Worm (Caenorhabditis elegans): ENCODE data around the gene C46E10.3.

DNA sequence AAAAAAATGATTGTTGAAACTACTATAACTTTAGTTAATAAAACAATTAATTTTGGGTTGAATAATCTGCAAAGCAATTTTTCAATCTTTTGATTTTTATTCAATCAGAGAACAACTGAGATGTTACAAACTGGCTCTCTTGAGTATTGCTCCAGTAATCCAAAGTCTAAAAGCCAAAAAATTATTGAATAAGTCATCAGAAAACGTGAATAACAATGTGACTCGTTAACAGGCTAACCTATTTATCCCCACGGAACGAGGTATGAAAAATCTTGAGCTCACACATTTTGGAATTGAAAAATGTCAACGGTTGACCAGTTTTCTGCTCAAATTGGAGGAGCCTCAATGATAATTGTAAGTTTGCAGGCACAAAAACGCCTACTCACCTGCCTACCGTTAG is 36.4 kb downstream of the C46E10.3 start, which contains the start of gene srx-111:
- TF ChIP-seq ceh-82 (tag; optimal IDR thresholded peaks at IDR 0.05), result no peak
- no peak for TF ChIP-seq pha-4 (GFP tag; IDR thresholded peaks at IDR 0.05)
- TF ChIP-seq pha-4 (tag; optimal IDR thresholded peaks at IDR 0.05), result no peak
- TF ChIP-seq zag-1 (tag; optimal IDR thresholded peaks at IDR 0.05), result no peak
- no peak for TF ChIP-seq nhr-28 (tag; optimal IDR thresholded peaks at IDR 0.05)
- no peak for TF ChIP-seq ceh-44 (GFP tag; IDR thresholded peaks at IDR 0.05)
- no peak for TF ChIP-seq nhr-11 (tag; optimal IDR thresholded peaks at IDR 0.05)
- no peak for TF ChIP-seq lin-39 (tag; optimal IDR thresholded peaks at IDR 0.05)
- no peak for TF ChIP-seq unc-130 (GFP tag; optimal IDR thresholded peaks at IDR 0.05)
